Fruit fly (Drosophila melanogaster): ENCODE results near the gene rec.

dm6 chr3R:15851912-15852311 is 19.5 kb upstream of the rec start:
- TF ChIP-seq CTCF (optimal IDR thresholded peaks at IDR 0.05) (no peak), CG8478 (optimal IDR thresholded peaks at IDR 0.05) (no peak)

Measured in S2 (cell line).